Worm (Caenorhabditis elegans) whole organism, midembryonic: Measurements from ENCODE around the gene smu-2.

Experiments
- T22C8.4 ChIP-seq: fragments of 200-800 bp; sonication (Bioruptor generic); IDR thresholded peaks from 2 replicates; pipeline ENCODE4 v1.3.6; 2022; ENCODE audit warnings: missing genetic modification characterization, missing compliant biosample characterization
- cog-1 ChIP-seq: sonication (generic microtip); optimal IDR thresholded peaks from 2 replicates; lab custom pipeline; 2016; ENCODE audit warnings: missing genetic modification characterization, missing compliant biosample characterization
- flt-1 ChIP-seq: fragments of 200-800 bp; sonication (Bioruptor generic); IDR thresholded peaks from 2 replicates; pipeline ENCODE4 v1.3.6; 2022; ENCODE audit warnings: missing genetic modification characterization, missing compliant biosample characterization
- klf-2 ChIP-seq: fragments of 200-800 bp; sonication (Bioruptor generic); conservative IDR thresholded peaks from 2 replicates; pipeline ENCODE4 v1.3.6; 2022; ENCODE audit warnings: missing genetic modification reagents, missing genetic modification characterization, missing compliant biosample characterization
- med-1 ChIP-seq: sonication (generic microtip); optimal IDR thresholded peaks from 2 replicates; lab custom pipeline; 2017; ENCODE audit warnings: missing genetic modification characterization, mild to moderate bottlenecking, missing compliant biosample characterization, antibody characterized with exemption, missing genetic modification reagents; ENCODE audit not compliant: insufficient read depth
- ref-1 ChIP-seq: fragments of 200-800 bp; sonication (Bioruptor generic); conservative IDR thresholded peaks from 2 replicates; pipeline ENCODE4 v1.3.6; 2022; ENCODE audit warnings: missing genetic modification reagents, missing genetic modification characterization, missing compliant biosample characterization
- tab-1 ChIP-seq: fragments of 200-800 bp; sonication (Bioruptor generic); IDR thresholded peaks from 2 replicates; pipeline ENCODE4 v1.3.6; 2022; ENCODE audit warnings: missing genetic modification characterization, missing compliant biosample characterization
- ztf-23 ChIP-seq: fragments of 200-800 bp; sonication (Bioruptor generic); IDR thresholded peaks from 2 replicates; pipeline ENCODE4 v1.3.6; 2022; ENCODE audit warnings: missing genetic modification reagents, missing genetic modification characterization, missing compliant biosample characterization
- ztf-29 ChIP-seq: fragments of 200-800 bp; sonication (Bioruptor generic); IDR thresholded peaks from 2 replicates; pipeline ENCODE4 v1.3.6; 2022; ENCODE audit warnings: missing genetic modification reagents, missing genetic modification characterization, missing compliant biosample characterization

smu-2 gene

DNA sequence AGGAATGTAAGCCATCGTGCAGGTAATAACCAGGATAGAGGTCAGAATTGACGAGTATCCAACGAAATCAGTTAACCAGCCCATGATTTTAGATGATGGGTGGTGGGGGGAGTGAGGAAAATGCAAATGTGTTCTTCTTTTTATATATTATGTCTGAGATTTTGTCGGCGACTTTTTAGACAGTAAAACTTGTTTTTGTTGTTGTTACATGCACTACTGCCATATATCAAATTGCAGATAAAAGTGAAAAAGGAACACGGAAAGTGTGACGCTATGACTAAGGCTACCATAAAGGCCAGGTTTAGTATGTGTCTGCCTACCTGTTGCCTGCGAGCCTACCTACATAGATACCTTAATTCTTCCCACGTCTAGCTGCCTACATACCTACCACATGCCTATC lies 41.9 kb downstream of the smu-2 start, which contains the start of gene col-72:
Gene col-72, minus strand, starts transcription at position 101 of the 400 bp plus-strand sequence.
- no peak for TF ChIP-seq ref-1

DNA sequence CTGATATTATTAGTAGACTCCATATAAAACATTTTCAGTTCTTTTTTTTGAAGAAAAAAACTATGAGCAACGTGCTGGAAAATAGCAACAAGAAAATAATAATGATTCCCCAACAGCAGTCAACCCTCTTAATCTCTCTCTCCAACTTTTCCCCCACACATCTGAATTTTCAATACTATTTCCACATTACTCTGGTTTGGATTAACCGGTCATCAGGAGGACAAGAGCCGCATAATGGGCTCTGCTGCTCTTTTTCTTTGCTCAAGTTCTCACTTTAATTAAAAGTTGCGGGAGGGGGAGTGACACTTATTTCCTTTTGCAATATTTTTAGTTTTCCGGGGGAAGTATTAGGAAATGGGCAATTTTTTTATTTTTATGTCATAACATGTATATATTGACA lies 45.3 kb downstream of the smu-2 start:
- TF ChIP-seq ref-1 = no peak

DNA sequence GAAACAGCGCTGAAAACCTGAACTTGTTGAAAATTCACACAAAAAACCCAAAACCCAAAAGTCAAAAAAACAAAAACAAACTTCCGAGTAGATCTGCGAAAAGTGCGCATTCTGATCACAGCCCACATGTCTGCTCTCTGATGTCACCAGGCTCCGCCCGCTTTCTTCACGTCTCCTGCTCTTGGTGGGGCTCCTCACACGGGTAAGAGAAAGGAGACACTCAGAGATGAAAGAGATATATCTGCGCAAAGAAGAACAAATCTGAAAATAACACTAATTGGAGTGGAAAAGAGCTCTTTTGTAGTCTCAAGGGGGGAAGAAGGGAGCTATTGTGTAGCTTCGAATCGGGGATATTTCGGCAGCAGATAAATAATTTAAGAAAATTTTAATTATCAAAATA lies 46.0 kb downstream of the smu-2 start, which contains the start of gene ncs-6:
Gene ncs-6, minus strand, starts transcription at position 261 of the 400 bp plus-strand sequence.
- TF ChIP-seq ref-1 (no peak), med-1 (GFP tag; lab: Kevin White, UChicago) (no peak), T22C8.4 (GFP tag; lab: Robert Waterston, UW) (no peak), klf-2 (GFP tag; lab: Robert Waterston, UW) (no peak), ztf-29 (no peak), ztf-23 (GFP tag; lab: Robert Waterston, UW) (no peak), cog-1 (tag; lab: Kevin White, UChicago) (no peak), tab-1 (no peak), flt-1 (GFP tag; lab: Robert Waterston, UW) (no peak)
